Worm (Caenorhabditis elegans) whole organism, L2 larva: ENCODE measurements around the gene T01B7.9.

Source experiments
- C34F6.9 ChIP-seq: fragments of 150-350 bp; optimal IDR thresholded peaks from 2 replicates; lab custom pipeline; 2014; ENCODE audit warnings: missing biosample characterization, missing genetic modification characterization
- R02D3.7 ChIP-seq: fragments of 150-350 bp; optimal IDR thresholded peaks from 2 replicates; lab custom pipeline; 2014; ENCODE audit warnings: missing biosample characterization, missing genetic modification characterization
- alr-1 ChIP-seq: fragments of 150-350 bp; optimal IDR thresholded peaks from 2 replicates; lab custom pipeline; 2014; ENCODE audit warnings: missing biosample characterization, missing genetic modification characterization
- aly-2 ChIP-seq: fragments of 150-350 bp; optimal IDR thresholded peaks from 2 replicates; lab custom pipeline; 2014; ENCODE audit warnings: missing biosample characterization, missing genetic modification characterization
- ama-1 ChIP-seq: fragments of 150-350 bp; optimal IDR thresholded peaks from 2 replicates; lab custom pipeline; 2018; ENCODE audit warnings: inconsistent platforms
- blmp-1 ChIP-seq: sonication (generic microtip); optimal IDR thresholded peaks from 2 replicates; lab custom pipeline; 2017; ENCODE audit warnings: missing genetic modification characterization, mild to moderate bottlenecking, missing compliant biosample characterization, antibody characterized with exemption, moderate library complexity; ENCODE audit not compliant: insufficient read depth
- egl-27 ChIP-seq: sonication (generic microtip); optimal IDR thresholded peaks from 3 replicates; lab custom pipeline; 2017; ENCODE audit warnings: missing biosample characterization, missing genetic modification reagents, missing genetic modification characterization
- fos-1 ChIP-seq: fragments of 150-350 bp; optimal IDR thresholded peaks from 2 replicates; lab custom pipeline; 2014; ENCODE audit warnings: missing biosample characterization, missing genetic modification characterization
- lsy-2 ChIP-seq, 2 experiments: fragments of 150-350 bp in 1 of 2; sonication (generic microtip) in 1 of 2; optimal IDR thresholded peaks; 2 replicates each; lab custom pipeline; 2014 to 2017; ENCODE audit warnings: missing biosample characterization in 2 of 2, missing genetic modification characterization in 2 of 2
- mdl-1 ChIP-seq, 2 experiments: fragments of 150-350 bp in 1 of 2; sonication (generic microtip) in 1 of 2; optimal IDR thresholded peaks; 2 replicates each; lab custom pipeline; 2017; ENCODE audit warnings: missing biosample characterization in 2 of 2, missing genetic modification characterization in 2 of 2
- nhr-10 ChIP-seq: sonication (generic microtip); optimal IDR thresholded peaks from 2 replicates; lab custom pipeline; 2017; ENCODE audit warnings: missing biosample characterization, missing genetic modification characterization
- nhr-237 ChIP-seq: fragments of 150-350 bp; optimal IDR thresholded peaks from 2 replicates; lab custom pipeline; 2014; ENCODE audit warnings: missing biosample characterization, missing genetic modification characterization
- snpc-4 ChIP-seq: fragments of 150-350 bp; optimal IDR thresholded peaks from 2 replicates; lab custom pipeline; 2014; ENCODE audit warnings: missing biosample characterization, missing genetic modification characterization
- unc-62 ChIP-seq: fragments of 150-350 bp; optimal IDR thresholded peaks from 2 replicates; lab custom pipeline; 2014; ENCODE audit warnings: missing biosample characterization, missing genetic modification reagents, missing genetic modification characterization

- TF ChIP-seq ama-1 (lab: Kevin White, UChicago): no peak
- no peak for TF ChIP-seq egl-27 (tag; lab: Kevin White, UChicago)
- no peak for TF ChIP-seq mdl-1 (tag; optimal IDR thresholded peaks at IDR 0.05; lab: Kevin White, UChicago)
- TF ChIP-seq lsy-2 (tag; optimal IDR thresholded peaks at IDR 0.05; lab: Kevin White, UChicago): no peak
- no peak for TF ChIP-seq blmp-1
- TF ChIP-seq aly-2 (tag; lab: Kevin White, UChicago): no peak
- TF ChIP-seq fos-1 (tag; lab: Kevin White, UChicago): peak; percentile 53
- TF ChIP-seq alr-1 (tag; lab: Kevin White, UChicago): no peak
- TF ChIP-seq R02D3.7 (tag; lab: Kevin White, UChicago): no peak
- no peak for TF ChIP-seq snpc-4 (tag; lab: Kevin White, UChicago)
- TF ChIP-seq nhr-237: no peak
- no peak for TF ChIP-seq nhr-10 (tag; lab: Kevin White, UChicago)
- no peak for TF ChIP-seq unc-62 (GFP tag; lab: Kevin White, UChicago)
- no peak for TF ChIP-seq C34F6.9 (tag; lab: Kevin White, UChicago)
These were observed 41.8 kb downstream of the T01B7.9 start, which contains the start of gene hgap-2 for ce11 chrII:8684824-8685223.
